Fruit fly (Drosophila melanogaster) whole organism, embryonic: ENCODE measurements around the gene MsrA.
A peak's percentile ranks its signal among the peaks of the same experiment; 100 is the strongest.

ENCODE experiments used
- Atf-2 ChIP-seq: fragments of 200-800 bp; sonication (Bioruptor generic); optimal IDR thresholded peaks from 2 replicates; lab custom pipeline; 2016; ENCODE audit warnings: missing biosample characterization, missing genetic modification characterization
- B-H2 ChIP-seq: fragments of 200-800 bp; sonication (Bioruptor generic); optimal IDR thresholded peaks from 2 replicates; lab custom pipeline; 2018; ENCODE audit warnings: missing biosample characterization, mild to moderate bottlenecking, missing genetic modification characterization
- Bgb ChIP-seq: fragments of 200-800 bp; sonication (Bioruptor generic); IDR thresholded peaks from 2 replicates; pipeline ENCODE4 v1.3.6; 2022; ENCODE audit warnings: missing biosample characterization, missing genetic modification characterization; ENCODE audit not compliant: partially characterized antibody
- CG10543 ChIP-seq: fragments of 200-800 bp; sonication (Bioruptor generic); optimal IDR thresholded peaks from 3 replicates; lab custom pipeline; 2017; ENCODE audit warnings: missing biosample characterization, mild to moderate bottlenecking, missing genetic modification characterization, moderate library complexity
- CG11398 ChIP-seq: fragments of 200-800 bp; sonication (Bioruptor generic); optimal IDR thresholded peaks from 2 replicates; lab custom pipeline; 2016; ENCODE audit warnings: missing biosample characterization, missing genetic modification characterization
- CG12071 ChIP-seq: fragments of 200-800 bp; sonication (Bioruptor generic); optimal IDR thresholded peaks from 3 replicates; lab custom pipeline; 2018; ENCODE audit warnings: missing biosample characterization, mild to moderate bottlenecking, missing genetic modification characterization
- CG12299 ChIP-seq: fragments of 200-800 bp; sonication (Bioruptor generic); optimal IDR thresholded peaks from 2 replicates; lab custom pipeline; 2018; ENCODE audit warnings: missing biosample characterization, mild to moderate bottlenecking, missing genetic modification characterization
- CG13123 ChIP-seq: fragments of 200-800 bp; sonication (Bioruptor generic); optimal IDR thresholded peaks from 2 replicates; lab custom pipeline; 2016; ENCODE audit warnings: missing biosample characterization, missing genetic modification characterization
- CG15269 ChIP-seq: fragments of 200-800 bp; sonication (Bioruptor generic); optimal IDR thresholded peaks from 2 replicates; lab custom pipeline; 2018; ENCODE audit warnings: missing biosample characterization, mild to moderate bottlenecking, missing genetic modification characterization, moderate library complexity
- CG1603 ChIP-seq: fragments of 200-800 bp; sonication (Bioruptor generic); optimal IDR thresholded peaks from 2 replicates; lab custom pipeline; 2019; ENCODE audit warnings: missing biosample characterization, mild to moderate bottlenecking, missing genetic modification characterization, moderate library complexity
- CG16815 ChIP-seq: fragments of 200-800 bp; sonication (Bioruptor generic); optimal IDR thresholded peaks from 3 replicates; lab custom pipeline; 2017; ENCODE audit warnings: missing biosample characterization, mild to moderate bottlenecking, missing genetic modification characterization
- CG18599 ChIP-seq: fragments of 200-800 bp; sonication (Bioruptor generic); optimal IDR thresholded peaks from 3 replicates; lab custom pipeline; 2017; ENCODE audit warnings: missing biosample characterization, missing genetic modification characterization, mild to moderate bottlenecking, moderate library complexity, missing genetic modification reagents
- CG18619 ChIP-seq: fragments of 200-800 bp; sonication (Bioruptor generic); optimal IDR thresholded peaks from 3 replicates; lab custom pipeline; 2017; ENCODE audit warnings: missing biosample characterization, mild to moderate bottlenecking, missing genetic modification characterization
- CG2875 ChIP-seq: fragments of 200-800 bp; sonication (Bioruptor generic); optimal IDR thresholded peaks from 2 replicates; lab custom pipeline; 2017; ENCODE audit warnings: missing biosample characterization, mild to moderate bottlenecking, missing genetic modification characterization, missing genetic modification reagents
- CG2889 ChIP-seq: fragments of 200-800 bp; sonication (Bioruptor generic); IDR thresholded peaks from 3 replicates; pipeline ENCODE4 v1.3.6; 2022; ENCODE audit warnings: missing biosample characterization, missing genetic modification characterization
- CG32772 ChIP-seq: fragments of 200-800 bp; sonication (Bioruptor generic); IDR thresholded peaks from 2 replicates; pipeline ENCODE4 v1.3.6; 2022; ENCODE audit warnings: missing biosample characterization, missing genetic modification characterization
- CG34224 ChIP-seq: fragments of 200-800 bp; sonication (Bioruptor generic); IDR thresholded peaks from 3 replicates; pipeline ENCODE4 v1.3.6; 2022; ENCODE audit warnings: missing biosample characterization, missing genetic modification characterization; ENCODE audit not compliant: partially characterized antibody
- CG3726 ChIP-seq: fragments of 200-800 bp; sonication (Bioruptor generic); IDR thresholded peaks from 3 replicates; pipeline ENCODE4, ENCODE4 v1.3.6; 2022; ENCODE audit warnings: missing biosample characterization, missing genetic modification characterization
- CG7745 ChIP-seq: fragments of 200-800 bp; sonication (Bioruptor generic); optimal IDR thresholded peaks from 2 replicates; lab custom pipeline; 2018; ENCODE audit warnings: missing biosample characterization, mild to moderate bottlenecking, missing genetic modification characterization, moderate library complexity
- CG7839 ChIP-seq: fragments of 200-800 bp; sonication (Bioruptor generic); optimal IDR thresholded peaks from 3 replicates; lab custom pipeline; 2018; ENCODE audit warnings: missing biosample characterization, mild to moderate bottlenecking, missing genetic modification characterization, moderate library complexity
- CG9215 ChIP-seq: fragments of 200-800 bp; sonication (Bioruptor generic); IDR thresholded peaks from 2 replicates; pipeline ENCODE4 v1.3.6; 2022; ENCODE audit warnings: missing biosample characterization, missing genetic modification characterization
- CrebB ChIP-seq: fragments of 200-800 bp; sonication (Bioruptor generic); optimal IDR thresholded peaks from 3 replicates; lab custom pipeline; 2018; ENCODE audit warnings: missing biosample characterization, mild to moderate bottlenecking, missing genetic modification characterization
- Dad ChIP-seq: fragments of 200-800 bp; sonication (Bioruptor generic); optimal IDR thresholded peaks from 3 replicates; lab custom pipeline; 2016; ENCODE audit warnings: missing biosample characterization, missing genetic modification characterization
- Elba2 ChIP-seq: fragments of 200-800 bp; sonication (Bioruptor generic); optimal IDR thresholded peaks from 3 replicates; lab custom pipeline; 2016; ENCODE audit warnings: missing biosample characterization, missing genetic modification characterization
- Fer1 ChIP-seq: fragments of 200-800 bp; sonication (Bioruptor generic); optimal IDR thresholded peaks from 2 replicates; lab custom pipeline; 2017; ENCODE audit warnings: missing biosample characterization, mild to moderate bottlenecking, missing genetic modification characterization
- HLH4C ChIP-seq: fragments of 200-800 bp; sonication (Bioruptor generic); IDR thresholded peaks from 3 replicates; pipeline ENCODE4 v1.3.6; 2022; ENCODE audit warnings: missing biosample characterization, missing genetic modification characterization; ENCODE audit not compliant: partially characterized antibody
- HmgD ChIP-seq: fragments of 200-800 bp; sonication (Bioruptor generic); optimal IDR thresholded peaks from 3 replicates; lab custom pipeline; 2016; ENCODE audit warnings: missing biosample characterization, missing genetic modification characterization
- HmgZ ChIP-seq: fragments of 200-800 bp; sonication (Bioruptor generic); optimal IDR thresholded peaks from 2 replicates; lab custom pipeline; 2018; ENCODE audit warnings: missing biosample characterization, mild to moderate bottlenecking, missing genetic modification characterization
- NC2α ChIP-seq: fragments of 200-800 bp; sonication (Bioruptor generic); optimal IDR thresholded peaks from 2 replicates; lab custom pipeline; 2016; ENCODE audit warnings: missing biosample characterization, missing genetic modification characterization
- Nf-YC ChIP-seq: fragments of 200-800 bp; optimal IDR thresholded peaks from 3 replicates; lab custom pipeline; 2019; ENCODE audit warnings: missing biosample characterization, mild to moderate bottlenecking, missing genetic modification characterization, moderate library complexity
- Sry-δ ChIP-seq: fragments of 200-800 bp; sonication (Bioruptor generic); optimal IDR thresholded peaks from 2 replicates; lab custom pipeline; 2016; ENCODE audit warnings: missing biosample characterization, missing genetic modification characterization
- Stat92E ChIP-seq, 3 experiments: fragments of >200 bp in 2 of 3; fragments of 200-800 bp in 1 of 3; sonication (Bioruptor generic) in 1 of 3; optimal IDR thresholded peaks; 2 replicates each; lab custom pipeline; 2017 to 2019; ENCODE audit warnings: missing biosample characterization in 3 of 3, missing genetic modification characterization in 3 of 3, mild to moderate bottlenecking in 1 of 3, moderate library complexity in 1 of 3
- bowl ChIP-seq: fragments of 200-800 bp; sonication (Bioruptor generic); IDR thresholded peaks from 2 replicates; pipeline ENCODE4 v1.3.6; 2022; ENCODE audit warnings: missing biosample characterization, missing genetic modification characterization
- cg ChIP-seq: fragments of 200-800 bp; sonication (Bioruptor generic); optimal IDR thresholded peaks from 3 replicates; lab custom pipeline; 2019; ENCODE audit warnings: missing biosample characterization, mild to moderate bottlenecking, missing genetic modification characterization, moderate library complexity
- grn ChIP-seq: fragments of 200-800 bp; sonication (Bioruptor generic); optimal IDR thresholded peaks from 3 replicates; lab custom pipeline; 2017; ENCODE audit warnings: missing biosample characterization, missing genetic modification characterization
- gro ChIP-seq: fragments of 200-800 bp; sonication (Bioruptor generic); optimal IDR thresholded peaks from 2 replicates; lab custom pipeline; 2016; ENCODE audit warnings: missing biosample characterization, missing genetic modification characterization
- her ChIP-seq: fragments of 200-800 bp; sonication (Bioruptor generic); optimal IDR thresholded peaks from 2 replicates; lab custom pipeline; 2016; ENCODE audit warnings: missing biosample characterization, missing genetic modification characterization
- insv ChIP-seq, 2 experiments: fragments of 200-800 bp; sonication (Bioruptor generic); optimal IDR thresholded peaks; 3 replicates each; lab custom pipeline; 2016 to 2018; ENCODE audit warnings: missing biosample characterization in 2 of 2, missing genetic modification characterization in 2 of 2
- jing ChIP-seq: fragments of 200-800 bp; sonication (Bioruptor generic); optimal IDR thresholded peaks from 2 replicates; lab custom pipeline; 2018; ENCODE audit warnings: missing biosample characterization, mild to moderate bottlenecking, missing genetic modification characterization
- jumu ChIP-seq: fragments of 200-800 bp; sonication (Bioruptor generic); optimal IDR thresholded peaks from 3 replicates; lab custom pipeline; 2016; ENCODE audit warnings: missing biosample characterization, missing genetic modification characterization
- ken ChIP-seq: fragments of 200-800 bp; sonication (Bioruptor generic); IDR thresholded peaks from 3 replicates; pipeline ENCODE4 v1.3.6; 2022; ENCODE audit warnings: missing biosample characterization, missing genetic modification characterization
- sd ChIP-seq: fragments of 200-800 bp; sonication (Bioruptor generic); optimal IDR thresholded peaks from 3 replicates; lab custom pipeline; 2018; ENCODE audit warnings: missing biosample characterization, mild to moderate bottlenecking, missing genetic modification characterization, moderate library complexity
- slbo ChIP-seq: fragments of 200-800 bp; sonication (Bioruptor generic); IDR thresholded peaks from 2 replicates; pipeline ENCODE4 v1.3.6; 2022; ENCODE audit warnings: missing biosample characterization, missing genetic modification characterization
- sqz ChIP-seq: fragments of 200-800 bp; sonication (Bioruptor generic); optimal IDR thresholded peaks from 3 replicates; lab custom pipeline; 2018; ENCODE audit warnings: missing biosample characterization, mild to moderate bottlenecking, missing genetic modification characterization
- stwl ChIP-seq: fragments of 200-800 bp; sonication (Bioruptor generic); optimal IDR thresholded peaks from 3 replicates; lab custom pipeline; 2018; ENCODE audit warnings: missing biosample characterization, mild to moderate bottlenecking, missing genetic modification characterization, moderate library complexity
- tap ChIP-seq: fragments of 200-800 bp; optimal IDR thresholded peaks from 3 replicates; lab custom pipeline; 2019; ENCODE audit warnings: missing biosample characterization, mild to moderate bottlenecking, missing genetic modification characterization, moderate library complexity
- tgo ChIP-seq: fragments of 200-800 bp; sonication (Bioruptor generic); IDR thresholded peaks from 3 replicates; pipeline ENCODE4 v1.3.6; 2022; ENCODE audit warnings: missing biosample characterization, missing genetic modification characterization
- wek ChIP-seq: fragments of 200-800 bp; sonication (Bioruptor generic); optimal IDR thresholded peaks from 3 replicates; lab custom pipeline; 2018; ENCODE audit warnings: missing biosample characterization, mild to moderate bottlenecking, missing genetic modification characterization, moderate library complexity
- zen ChIP-seq: fragments of 200-800 bp; sonication (Bioruptor generic); optimal IDR thresholded peaks from 3 replicates; lab custom pipeline; 2018; ENCODE audit warnings: missing biosample characterization, mild to moderate bottlenecking, missing genetic modification characterization, moderate library complexity
- zen2 ChIP-seq: fragments of 200-800 bp; sonication (Bioruptor generic); IDR thresholded peaks from 3 replicates; pipeline ENCODE4 v1.3.6; 2022; ENCODE audit warnings: missing biosample characterization, missing genetic modification characterization; ENCODE audit not compliant: partially characterized antibody

The MsrA gene

dm6 chr3L:15508233-15508632 is 2.6 kb upstream of the MsrA start, which contains the start of gene CG7841 (continued):
- TF ChIP-seq CG7745 (tag; lab: Kevin White, UChicago) (peak; percentile 77), tgo (GFP tag; lab: Robert Waterston, UW) (peak; percentile 95), gro (GFP tag; lab: Kevin White, UChicago) (peak; percentile 99), sd (tag; lab: Kevin White, UChicago) (peak; percentile 90), CG11398 (GFP tag; lab: Kevin White, UChicago) (peak; percentile 96), CG34224 (no peak), CrebB (tag; lab: Kevin White, UChicago) (peak; percentile 99), B-H2 (GFP tag; lab: Kevin White, UChicago) (peak; percentile 99), CG16815 (GFP tag; lab: Kevin White, UChicago) (peak; percentile 87), CG10543 (peak; percentile 99), NC2α (GFP tag; lab: Kevin White, UChicago) (peak; percentile 95), CG12071 (peak; percentile 98), jing (GFP tag; lab: Kevin White, UChicago) (peak; percentile 93), CG32772 (no peak; the same call in 1 of the 2 replicates), CG3726 (GFP tag; lab: Robert Waterston, UW) (no peak; the same call in 2 of the 3 replicates), jumu (GFP tag; lab: Kevin White, UChicago) (peak; percentile 96), Fer1 (GFP tag; lab: Kevin White, UChicago) (peak; percentile 99), slbo (peak; percentile 94), Stat92E (GFP tag; optimal IDR thresholded peaks at IDR 0.05; lab: Kevin White, UChicago) (peak in 1 of 3 experiments; percentile 95), Sry-δ (GFP tag; lab: Kevin White, UChicago) (peak; percentile 73), HmgD (GFP tag; lab: Kevin White, UChicago) (peak; percentile 91), zen2 (GFP tag; lab: Robert Waterston, UW) (no peak), CG9215 (GFP tag; lab: Robert Waterston, UW) (no peak), Dad (GFP tag; lab: Kevin White, UChicago) (peak; percentile 96), CG1603 (tag; lab: Kevin White, UChicago) (peak; percentile 97), cg (GFP tag; lab: Kevin White, UChicago) (peak; percentile 21), stwl (tag; lab: Kevin White, UChicago) (peak; percentile 78), Elba2 (peak; percentile 49), CG2875 (GFP tag; lab: Kevin White, UChicago) (peak; percentile 97), HLH4C (no peak), CG7839 (tag; lab: Kevin White, UChicago) (peak; percentile 98), sqz (GFP tag; lab: Kevin White, UChicago) (peak; percentile 97), CG18599 (GFP tag; lab: Kevin White, UChicago) (peak; percentile 99), insv (GFP tag; optimal IDR thresholded peaks at IDR 0.05; lab: Kevin White, UChicago) (peak; percentile 44 to 83), Atf-2 (GFP tag; lab: Kevin White, UChicago) (peak; percentile 94), CG12299 (tag; lab: Kevin White, UChicago) (peak; percentile 99), grn (GFP tag; lab: Kevin White, UChicago) (peak; percentile 87), Nf-YC (tag; lab: Kevin White, UChicago) (peak; percentile 92), bowl (GFP tag; lab: Robert Waterston, UW) (peak; percentile 95), Bgb (no peak), HmgZ (tag; lab: Kevin White, UChicago) (peak; percentile 99), ken (GFP tag; lab: Robert Waterston, UW) (peak; percentile 93), zen (tag; lab: Kevin White, UChicago) (peak; percentile 91), wek (GFP tag; lab: Kevin White, UChicago) (peak; percentile 95), CG2889 (GFP tag; lab: Robert Waterston, UW) (peak; percentile 86), CG18619 (GFP tag; lab: Kevin White, UChicago) (peak; percentile 97), tap (tag; lab: Kevin White, UChicago) (peak; percentile 99), her (GFP tag; lab: Kevin White, UChicago) (peak; percentile 96), CG15269 (tag; lab: Kevin White, UChicago) (peak; percentile 98), CG13123 (GFP tag; lab: Kevin White, UChicago) (peak; percentile 91)
